Fruit fly (Drosophila melanogaster): ENCODE data around the gene CG18577.

- no peak for TF ChIP-seq h (optimal IDR thresholded peaks at IDR 0.05)
- TF ChIP-seq psq (optimal IDR thresholded peaks at IDR 0.05): no peak
- no peak for TF ChIP-seq Sin3A (optimal IDR thresholded peaks at IDR 0.05)
- TF ChIP-seq Myc (optimal IDR thresholded peaks at IDR 0.05): no peak
- no peak for TF ChIP-seq ttk (optimal IDR thresholded peaks at IDR 0.05)
- TF ChIP-seq insv (optimal IDR thresholded peaks at IDR 0.05): no peak
Observed at dm6 chr3R:11177579-11177978, 18.3 kb upstream of the CG18577 start.
